Worm (Caenorhabditis elegans) whole organism, L4 larva: ENCODE measurements around the gene tbc-17.
"Not testable (repeated sequence)": the region's sequence is repeated elsewhere in the genome, so short reads cannot be mapped to it uniquely, and the experiment has no call there.

Experiments used
- F44E2.7 ChIP-seq: fragments of 200-800 bp; sonication (Bioruptor generic); IDR thresholded peaks from 2 replicates; pipeline ENCODE4 v2.1.2; 2022; ENCODE audit warnings: missing genetic modification characterization, missing compliant biosample characterization
- F49E8.2 ChIP-seq: sonication (generic microtip); optimal IDR thresholded peaks from 2 replicates; lab custom pipeline; 2016; ENCODE audit warnings: missing compliant biosample characterization, mild to moderate bottlenecking, missing genetic modification characterization, borderline replicate concordance
- Y105C5A.15 ChIP-seq: fragments of 200-800 bp; sonication (Bioruptor generic); IDR thresholded peaks from 2 replicates; pipeline ENCODE4 v1.3.6; 2022; ENCODE audit warnings: missing genetic modification characterization, missing compliant biosample characterization
- Y5F2A.4 ChIP-seq: fragments of 200-800 bp; sonication (Bioruptor generic); optimal IDR thresholded peaks from 2 replicates; lab custom pipeline; 2018; ENCODE audit warnings: mild to moderate bottlenecking, missing genetic modification characterization, missing compliant biosample characterization
- ama-1 ChIP-seq: fragments of 150-350 bp; optimal IDR thresholded peaks from 2 replicates; lab custom pipeline; 2014; ENCODE audit warnings: inconsistent platforms, mixed read lengths
- attf-4 ChIP-seq: sonication (generic microtip); optimal IDR thresholded peaks from 3 replicates; lab custom pipeline; 2017; ENCODE audit warnings: missing biosample characterization, missing genetic modification characterization
- ceh-62 ChIP-seq: sonication (generic microtip); optimal IDR thresholded peaks from 2 replicates; lab custom pipeline; 2017; ENCODE audit warnings: missing biosample characterization, missing genetic modification characterization
- ctbp-1 ChIP-seq: fragments of 200-800 bp; sonication (Bioruptor generic); IDR thresholded peaks from 2 replicates; pipeline ENCODE4 v1.3.6; 2022; ENCODE audit warnings: missing genetic modification reagents, missing genetic modification characterization, missing compliant biosample characterization
- daf-16 ChIP-seq, 3 experiments: sonication (generic microtip); optimal IDR thresholded peaks; 2 replicates each; lab custom pipeline; 2016 to 2017; ENCODE audit warnings: missing genetic modification characterization in 3 of 3, missing genetic modification reagents in 3 of 3, mild to moderate bottlenecking in 2 of 3, missing compliant biosample characterization in 2 of 3, missing biosample characterization in 1 of 3, moderate library complexity in 1 of 3
- dmd-6 ChIP-seq: fragments of 200-800 bp; sonication (Bioruptor generic); IDR thresholded peaks from 2 replicates; pipeline ENCODE4 v1.3.6; 2022; ENCODE audit warnings: missing genetic modification reagents, missing genetic modification characterization, missing compliant biosample characterization
- dmd-8 ChIP-seq: fragments of 200-800 bp; sonication (Bioruptor generic); IDR thresholded peaks from 2 replicates; pipeline ENCODE4 v1.3.6; 2022; ENCODE audit warnings: missing genetic modification characterization, missing compliant biosample characterization
- dpl-1 ChIP-seq: fragments of 150-350 bp; optimal IDR thresholded peaks from 2 replicates; lab custom pipeline; 2014; ENCODE audit warnings: missing biosample characterization, missing genetic modification reagents, missing genetic modification characterization
- egl-43 ChIP-seq: fragments of 200-800 bp; sonication (Bioruptor generic); IDR thresholded peaks from 2 replicates; pipeline ENCODE4 v1.3.6; 2022; ENCODE audit warnings: missing genetic modification reagents, missing genetic modification characterization, missing compliant biosample characterization
- hlh-30 ChIP-seq: sonication (generic microtip); optimal IDR thresholded peaks from 2 replicates; lab custom pipeline; 2017; ENCODE audit warnings: antibody characterized with exemption, mild to moderate bottlenecking, missing genetic modification characterization, missing compliant biosample characterization; ENCODE audit not compliant: insufficient read depth
- lim-7 ChIP-seq: fragments of 200-800 bp; sonication (Bioruptor generic); IDR thresholded peaks from 2 replicates; pipeline ENCODE4 v1.3.6; 2022; ENCODE audit warnings: missing genetic modification characterization, missing compliant biosample characterization
- lin-1 ChIP-seq: fragments of 200-800 bp; sonication (Bioruptor generic); IDR thresholded peaks from 2 replicates; pipeline ENCODE4 v1.3.6; 2022; ENCODE audit warnings: missing genetic modification reagents, missing genetic modification characterization, missing compliant biosample characterization
- madf-5 ChIP-seq, 2 experiments: fragments of 200-800 bp; sonication (Bioruptor generic); IDR thresholded peaks; 2 replicates each; pipeline ENCODE4 v1.3.6; 2022; ENCODE audit warnings: missing compliant biosample characterization in 2 of 2, missing genetic modification characterization in 2 of 2
- nhr-102 ChIP-seq: sonication (generic microtip); optimal IDR thresholded peaks from 2 replicates; lab custom pipeline; 2016; ENCODE audit warnings: mild to moderate bottlenecking, missing genetic modification characterization, moderate library complexity, missing compliant biosample characterization
- nhr-111 ChIP-seq: fragments of 200-800 bp; sonication (Bioruptor generic); optimal IDR thresholded peaks from 2 replicates; lab custom pipeline; 2018; ENCODE audit warnings: mild to moderate bottlenecking, missing genetic modification characterization, missing compliant biosample characterization
- nhr-237 ChIP-seq: sonication (generic microtip); optimal IDR thresholded peaks from 2 replicates; lab custom pipeline; 2017; ENCODE audit warnings: missing biosample characterization, missing genetic modification characterization
- nhr-42 ChIP-seq: fragments of 200-800 bp; sonication (Bioruptor generic); IDR thresholded peaks from 2 replicates; pipeline ENCODE4 v1.3.6; 2022; ENCODE audit warnings: missing genetic modification characterization, missing compliant biosample characterization
- nhr-48 ChIP-seq: sonication (generic microtip); optimal IDR thresholded peaks from 2 replicates; lab custom pipeline; 2016; ENCODE audit warnings: mild to moderate bottlenecking, missing genetic modification characterization, missing compliant biosample characterization
- pha-4 ChIP-seq, 2 experiments: fragments of 150-350 bp in 1 of 2; fragments of 200-800 bp in 1 of 2; sonication (Bioruptor generic) in 1 of 2; IDR thresholded peaks in 1 of 2; optimal IDR thresholded peaks in 1 of 2; 2 replicates each; pipeline versions ENCODE4 v1.3.6 to Lab custom; 2014 to 2022; ENCODE audit warnings: missing genetic modification characterization in 2 of 2, missing genetic modification reagents in 2 of 2, missing biosample characterization in 1 of 2, missing compliant biosample characterization in 1 of 2
- sdz-12 ChIP-seq: fragments of 200-800 bp; sonication (Bioruptor generic); optimal IDR thresholded peaks from 2 replicates; lab custom pipeline; 2018; ENCODE audit warnings: mild to moderate bottlenecking, missing genetic modification characterization, missing compliant biosample characterization
- set-16 ChIP-seq: fragments of 200-800 bp; sonication (Bioruptor generic); IDR thresholded peaks from 2 replicates; pipeline ENCODE4 v1.3.6; 2022; ENCODE audit warnings: missing genetic modification reagents, missing genetic modification characterization, missing compliant biosample characterization
- spr-3 ChIP-seq: fragments of 200-800 bp; sonication (Bioruptor generic); optimal IDR thresholded peaks from 2 replicates; lab custom pipeline; 2018; ENCODE audit warnings: mild to moderate bottlenecking, missing genetic modification characterization, missing compliant biosample characterization
- unc-62 ChIP-seq, 3 experiments: fragments of 150-350 bp in 1 of 3; sonication (generic microtip); optimal IDR thresholded peaks in 2 of 3; peaks in 1 of 3; 1 replicate in 1 of 3; 2 replicates in 2 of 3; lab custom pipeline; 2014 to 2017; ENCODE audit warnings: missing biosample characterization in 3 of 3, missing genetic modification characterization in 3 of 3, missing genetic modification reagents in 3 of 3, missing genotype in 1 of 3
- zfp-2 ChIP-seq: sonication (generic microtip); optimal IDR thresholded peaks from 2 replicates; lab custom pipeline; 2016; ENCODE audit warnings: mild to moderate bottlenecking, missing genetic modification characterization, missing compliant biosample characterization
- zfp-3 ChIP-seq: fragments of 200-800 bp; sonication (Bioruptor generic); conservative IDR thresholded peaks from 2 replicates; pipeline ENCODE4 v1.3.6; 2022; ENCODE audit warnings: missing genetic modification reagents, missing genetic modification characterization, missing compliant biosample characterization
- zip-2 ChIP-seq: fragments of 150-350 bp; optimal IDR thresholded peaks from 2 replicates; lab custom pipeline; 2014; ENCODE audit warnings: missing biosample characterization, missing genetic modification characterization

tbc-17 gene

DNA sequence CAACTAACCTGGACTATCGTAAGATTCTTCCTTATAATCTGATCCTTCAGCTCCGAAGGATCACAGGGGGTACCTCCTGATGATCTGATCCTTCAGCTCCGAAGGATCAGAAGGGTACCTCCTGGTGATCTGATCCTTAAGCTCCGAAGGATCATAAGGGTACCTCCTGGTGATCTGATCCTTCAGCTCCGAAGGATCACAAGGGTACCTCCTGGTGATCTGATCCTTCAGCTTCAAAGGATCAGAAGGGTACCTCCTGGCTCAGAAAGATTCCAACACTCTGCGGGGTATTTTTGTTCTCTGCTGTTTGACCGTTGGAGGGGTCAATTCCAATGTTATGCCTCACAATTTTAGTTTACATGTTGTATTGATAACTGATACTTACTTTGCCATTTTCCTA is 55.5 kb downstream of the tbc-17 start:
- TF ChIP-seq lim-7 (GFP tag; lab: Robert Waterston, UW) (peak; percentile 84), madf-5 (GFP tag; IDR thresholded peaks at IDR 0.05; lab: Robert Waterston, UW) (peak in 1 of 2 experiments; percentile 69; a peak in 1 of 4 replicates), Y105C5A.15 (GFP tag; lab: Robert Waterston, UW) (0 out of 2 replicates have a peak, but pooled peaks have one; percentile 33), dmd-8 (GFP tag; lab: Robert Waterston, UW) (peak; percentile 71), set-16 (peak; percentile 84)

DNA sequence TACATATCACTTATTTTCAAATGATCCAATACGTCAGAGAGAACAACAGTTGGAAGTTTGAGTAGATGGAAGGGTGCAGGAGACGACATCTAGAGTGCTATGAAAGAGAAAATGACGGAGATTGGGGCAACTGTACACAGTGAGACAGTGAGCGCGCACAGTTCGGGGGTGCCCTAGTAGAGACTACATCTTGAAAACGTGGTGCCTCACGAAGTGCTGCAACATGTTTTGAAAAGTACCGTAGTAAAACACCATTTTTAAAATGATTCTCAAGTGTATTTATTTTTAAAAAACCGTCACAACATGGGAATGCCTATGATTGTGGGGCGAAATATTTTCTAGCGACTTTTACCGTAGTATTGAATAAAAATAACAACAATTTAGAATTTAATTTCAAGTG is 59.5 kb downstream of the tbc-17 start, which contains the start of gene Y46G5A.39:
Y46G5A.39 (minus strand) TSS at position 101 of the 400 bp plus-strand sequence.
- TF ChIP-seq nhr-48 (tag; lab: Kevin White, UChicago); ama-1 (lab: Kevin White, UChicago); dmd-6 (GFP tag; lab: Robert Waterston, UW): not testable (repeated sequence)

DNA sequence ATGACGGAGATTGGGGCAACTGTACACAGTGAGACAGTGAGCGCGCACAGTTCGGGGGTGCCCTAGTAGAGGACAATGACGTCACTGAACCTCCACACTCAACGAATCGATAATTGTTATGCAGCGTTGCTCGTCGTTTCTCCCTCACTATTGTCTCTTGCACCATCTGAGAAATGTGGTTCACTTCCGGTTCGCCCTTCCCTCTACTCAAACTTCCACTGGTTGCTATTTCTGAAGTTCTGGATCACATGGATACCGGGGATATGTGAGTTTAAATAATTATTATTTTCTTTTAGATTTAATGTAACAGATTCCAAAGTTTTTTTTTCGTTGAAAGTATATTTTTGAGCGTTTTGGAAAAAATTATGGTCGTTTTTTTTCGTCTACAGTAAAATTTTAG is 62.0 kb downstream of the tbc-17 start, which contains the start of the genes Y46G5A.7 and Y46G5A.8:
Y46G5A.7 (minus strand) TSS at position 153 of the 400 bp plus-strand sequence.
Y46G5A.8 (plus strand) TSS at position 159 of the 400 bp plus-strand sequence.
- TF ChIP-seq nhr-102 (tag; lab: Kevin White, UChicago) (no peak), ceh-62 (no peak), dpl-1 (GFP tag; lab: Kevin White, UChicago) (no peak), zip-2 (tag; lab: Kevin White, UChicago) (no peak), spr-3 (no peak)

DNA sequence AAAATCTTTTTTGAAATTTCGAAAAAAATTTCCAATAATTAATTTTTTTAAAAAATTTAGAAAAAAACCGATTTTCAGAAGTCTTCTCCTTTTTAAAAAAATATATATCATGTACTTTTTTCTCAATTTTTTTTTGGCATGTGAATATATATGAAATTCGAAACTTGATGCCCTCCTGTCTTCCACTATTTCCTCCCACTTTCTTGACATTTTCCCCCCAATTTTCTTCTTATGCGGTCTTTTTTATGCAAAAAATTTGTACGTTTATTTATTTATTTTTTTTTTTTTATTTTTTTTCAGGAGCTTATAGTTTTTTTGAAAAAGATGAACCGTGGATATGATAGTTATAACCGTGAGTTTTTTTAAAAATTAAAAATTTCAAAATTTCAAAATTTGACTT is 66.3 kb downstream of the tbc-17 start, which contains the start of gene cnp-2:
cnp-2 (plus strand) TSS at position 301 of the 400 bp plus-strand sequence.
- TF ChIP-seq lin-1 (GFP tag; lab: Robert Waterston, UW): no peak
- no peak for TF ChIP-seq daf-16 (GFP tag; optimal IDR thresholded peaks at IDR 0.05; lab: Kevin White, UChicago)
- TF ChIP-seq daf-16 (tag; optimal IDR thresholded peaks at IDR 0.05; lab: Kevin White, UChicago): no peak
- TF ChIP-seq zfp-3 (GFP tag; lab: Robert Waterston, UW): no peak
- no peak for TF ChIP-seq Y105C5A.15 (GFP tag; lab: Robert Waterston, UW)
- TF ChIP-seq egl-43 (GFP tag; lab: Robert Waterston, UW): no peak
- TF ChIP-seq F44E2.7 (GFP tag; lab: Robert Waterston, UW): no peak
- no peak for TF ChIP-seq ceh-62
- no peak for TF ChIP-seq hlh-30
- no peak for TF ChIP-seq nhr-42 (GFP tag; lab: Robert Waterston, UW)
- TF ChIP-seq zip-2 (tag; lab: Kevin White, UChicago): no peak
- TF ChIP-seq ctbp-1 (GFP tag; lab: Robert Waterston, UW): no peak
- TF ChIP-seq sdz-12 (GFP tag; lab: Kevin White, UChicago): no peak
- no peak for TF ChIP-seq nhr-237 (tag; lab: Kevin White, UChicago)
- TF ChIP-seq nhr-111 (GFP tag; lab: Kevin White, UChicago): no peak
- no peak for TF ChIP-seq Y5F2A.4
- TF ChIP-seq F49E8.2 (tag; lab: Kevin White, UChicago): no peak
- no peak for TF ChIP-seq pha-4 (GFP tag; IDR thresholded peaks at IDR 0.05; lab: Robert Waterston, UW)
- no peak for TF ChIP-seq pha-4 (tag; optimal IDR thresholded peaks at IDR 0.05; lab: Kevin White, UChicago)

DNA sequence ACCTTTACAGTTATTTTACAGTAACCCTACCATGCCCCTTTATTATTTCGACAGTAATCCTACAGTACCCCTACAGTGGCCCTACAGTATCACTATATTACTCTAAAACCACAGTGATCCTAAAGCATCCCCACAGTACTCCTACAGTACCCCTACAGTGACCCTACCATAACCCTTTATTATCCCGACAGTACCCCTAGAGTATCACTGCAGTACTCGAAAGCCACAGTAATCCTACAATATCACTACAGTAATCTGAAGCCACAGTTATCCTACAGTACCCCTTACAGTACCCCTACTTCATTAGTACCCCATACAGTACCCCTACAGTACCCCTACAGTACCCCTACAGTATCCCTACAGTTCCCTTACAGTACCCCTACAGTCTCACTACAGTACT is 70.3 kb downstream of the tbc-17 start:
- peak in 1 of 2 experiments; percentile 77 for TF ChIP-seq unc-62 (GFP tag; optimal IDR thresholded peaks at IDR 0.05 in 1 of 2; lab: Kevin White, UChicago)
- no peak for TF ChIP-seq unc-62 (tag; optimal IDR thresholded peaks at IDR 0.05; lab: Kevin White, UChicago)
- no peak for TF ChIP-seq sdz-12 (GFP tag; lab: Kevin White, UChicago)
- TF ChIP-seq zfp-2 (tag; lab: Kevin White, UChicago): no peak
- no peak for TF ChIP-seq attf-4 (tag; lab: Kevin White, UChicago)
- TF ChIP-seq, all 104 proteins: peak for 1
